Fruit fly (Drosophila melanogaster) whole organism, embryonic: Measurements from ENCODE around the gene Ir75d.

ENCODE experiments used
- Blimp-1 ChIP-seq: fragments of 200-800 bp; sonication (Bioruptor generic); optimal IDR thresholded peaks from 3 replicates; lab custom pipeline; 2018; ENCODE audit warnings: missing biosample characterization, missing genetic modification characterization, mild to moderate bottlenecking, moderate library complexity, missing genetic modification reagents
- C15 ChIP-seq: fragments of 200-800 bp; sonication (Bioruptor generic); IDR thresholded peaks from 3 replicates; pipeline ENCODE4 v1.3.6; 2022; ENCODE audit warnings: missing biosample characterization, missing genetic modification characterization
- CG10431 ChIP-seq: fragments of 200-800 bp; sonication (Bioruptor generic); optimal IDR thresholded peaks from 3 replicates; lab custom pipeline; 2018; ENCODE audit warnings: missing biosample characterization, mild to moderate bottlenecking, missing genetic modification characterization
- CG12659 ChIP-seq: fragments of 200-800 bp; sonication (Bioruptor generic); optimal IDR thresholded peaks from 3 replicates; lab custom pipeline; 2017; ENCODE audit warnings: mild to moderate bottlenecking, missing biosample characterization, missing genetic modification reagents, missing genetic modification characterization
- CG12744 ChIP-seq: fragments of 200-800 bp; sonication (Bioruptor generic); optimal IDR thresholded peaks from 2 replicates; lab custom pipeline; 2016; ENCODE audit warnings: missing biosample characterization, missing genetic modification characterization
- CG13287 ChIP-seq: fragments of 200-800 bp; sonication (Bioruptor generic); IDR thresholded peaks from 2 replicates; pipeline ENCODE4 v1.3.6; 2022; ENCODE audit warnings: missing biosample characterization, missing genetic modification characterization; ENCODE audit not compliant: partially characterized antibody
- CG15601 ChIP-seq: fragments of 200-800 bp; sonication (Bioruptor generic); optimal IDR thresholded peaks from 3 replicates; lab custom pipeline; 2019; ENCODE audit warnings: missing biosample characterization, mild to moderate bottlenecking, missing genetic modification characterization, moderate library complexity
- CG15696 ChIP-seq: fragments of 200-800 bp; sonication (Bioruptor generic); optimal IDR thresholded peaks from 2 replicates; lab custom pipeline; 2019; ENCODE audit warnings: missing biosample characterization, mild to moderate bottlenecking, missing genetic modification characterization, moderate library complexity
- CG2889 ChIP-seq: fragments of 200-800 bp; sonication (Bioruptor generic); IDR thresholded peaks from 3 replicates; pipeline ENCODE4 v1.3.6; 2022; ENCODE audit warnings: missing biosample characterization, missing genetic modification characterization
- CG3281 ChIP-seq: fragments of 200-800 bp; sonication (Bioruptor generic); optimal IDR thresholded peaks from 3 replicates; lab custom pipeline; 2017; ENCODE audit warnings: missing biosample characterization, mild to moderate bottlenecking, missing genetic modification characterization
- CG3407 ChIP-seq: fragments of 200-800 bp; sonication (Bioruptor generic); optimal IDR thresholded peaks from 2 replicates; lab custom pipeline; 2018; ENCODE audit warnings: missing biosample characterization, mild to moderate bottlenecking, missing genetic modification characterization
- CG4328 ChIP-seq: fragments of 200-800 bp; sonication (Bioruptor generic); optimal IDR thresholded peaks from 3 replicates; lab custom pipeline; 2017; ENCODE audit warnings: missing biosample characterization, missing genetic modification reagents, missing genetic modification characterization
- CG4820 ChIP-seq: fragments of 200-800 bp; sonication (Bioruptor generic); optimal IDR thresholded peaks from 3 replicates; lab custom pipeline; 2016; ENCODE audit warnings: missing biosample characterization, missing genetic modification characterization
- CG6765 ChIP-seq: fragments of 200-800 bp; sonication (Bioruptor generic); optimal IDR thresholded peaks from 3 replicates; lab custom pipeline; 2017; ENCODE audit warnings: missing biosample characterization, mild to moderate bottlenecking, missing genetic modification characterization
- CG7556 ChIP-seq: fragments of 200-800 bp; sonication (Bioruptor generic); optimal IDR thresholded peaks from 2 replicates; lab custom pipeline; 2017; ENCODE audit warnings: missing biosample characterization, mild to moderate bottlenecking, missing genetic modification characterization
- CG7987 ChIP-seq: fragments of 200-800 bp; sonication (Bioruptor generic); optimal IDR thresholded peaks from 2 replicates; lab custom pipeline; 2018; ENCODE audit warnings: missing biosample characterization, mild to moderate bottlenecking, missing genetic modification characterization, moderate library complexity
- CG8290 ChIP-seq, 3 experiments: fragments of 200-800 bp; sonication (Bioruptor generic); optimal IDR thresholded peaks; 2 replicates each; lab custom pipeline; 2016 to 2019; ENCODE audit warnings: missing biosample characterization in 3 of 3, missing genetic modification characterization in 3 of 3, mild to moderate bottlenecking in 2 of 3, moderate library complexity in 1 of 3
- CG8388 ChIP-seq: fragments of 200-800 bp; sonication (Bioruptor generic); optimal IDR thresholded peaks from 2 replicates; lab custom pipeline; 2019; ENCODE audit warnings: missing biosample characterization, mild to moderate bottlenecking, missing genetic modification characterization, moderate library complexity
- CG8765 ChIP-seq: fragments of 200-800 bp; sonication (Bioruptor generic); IDR thresholded peaks from 2 replicates; pipeline ENCODE4 v1.3.6; 2022; ENCODE audit warnings: missing biosample characterization, missing genetic modification characterization
- CG9727 ChIP-seq: fragments of 200-800 bp; sonication (Bioruptor generic); optimal IDR thresholded peaks from 3 replicates; lab custom pipeline; 2017; ENCODE audit warnings: missing biosample characterization, mild to moderate bottlenecking, missing genetic modification characterization
- Drgx ChIP-seq: fragments of 200-800 bp; sonication (Bioruptor generic); IDR thresholded peaks from 2 replicates; pipeline ENCODE4 v1.3.6; 2022; ENCODE audit warnings: missing biosample characterization, missing genetic modification characterization
- ERR ChIP-seq: fragments of 200-800 bp; sonication (Bioruptor generic); optimal IDR thresholded peaks from 2 replicates; lab custom pipeline; 2016; ENCODE audit warnings: missing biosample characterization, missing genetic modification characterization
- Elba2 ChIP-seq: fragments of 200-800 bp; sonication (Bioruptor generic); optimal IDR thresholded peaks from 3 replicates; lab custom pipeline; 2016; ENCODE audit warnings: missing biosample characterization, missing genetic modification characterization
- H15 ChIP-seq: fragments of 200-800 bp; sonication (Bioruptor generic); IDR thresholded peaks from 3 replicates; pipeline ENCODE4 v1.3.6; 2022; ENCODE audit warnings: missing biosample characterization, missing genetic modification characterization
- H2.0 ChIP-seq: fragments of 200-800 bp; sonication (Bioruptor generic); IDR thresholded peaks from 2 replicates; pipeline ENCODE4 v1.3.6; 2022; ENCODE audit warnings: missing biosample characterization, missing genetic modification characterization
- Hr3 ChIP-seq: fragments of 200-800 bp; sonication (Bioruptor generic); optimal IDR thresholded peaks from 3 replicates; lab custom pipeline; 2016; ENCODE audit warnings: missing biosample characterization, missing genetic modification characterization
- Side ChIP-seq: fragments of 200-800 bp; sonication (Bioruptor generic); optimal IDR thresholded peaks from 2 replicates; lab custom pipeline; 2016; ENCODE audit warnings: missing biosample characterization, missing genetic modification characterization
- Spps ChIP-seq: fragments of 200-800 bp; sonication (Bioruptor generic); optimal IDR thresholded peaks from 2 replicates; lab custom pipeline; 2018; ENCODE audit warnings: missing biosample characterization, mild to moderate bottlenecking, missing genetic modification characterization
- Ssrp ChIP-seq: fragments of 200-800 bp; sonication (Bioruptor generic); optimal IDR thresholded peaks from 2 replicates; lab custom pipeline; 2018; ENCODE audit warnings: missing biosample characterization, mild to moderate bottlenecking, missing genetic modification characterization, moderate library complexity
- Xrp1 ChIP-seq: fragments of 200-800 bp; sonication (Bioruptor generic); IDR thresholded peaks from 2 replicates; pipeline ENCODE4 v1.3.6; 2022; ENCODE audit warnings: missing biosample characterization, missing genetic modification characterization
- aop ChIP-seq: fragments of 200-800 bp; sonication (Bioruptor generic); IDR thresholded peaks from 2 replicates; pipeline ENCODE4 v1.3.6; 2022; ENCODE audit warnings: missing biosample characterization, missing genetic modification characterization
- ato ChIP-seq: fragments of 200-800 bp; sonication (Bioruptor generic); IDR thresholded peaks from 2 replicates; pipeline ENCODE4 v1.3.6; 2022; ENCODE audit warnings: missing biosample characterization, missing genetic modification characterization; ENCODE audit not compliant: partially characterized antibody
- btn ChIP-seq: fragments of 200-800 bp; sonication (Bioruptor generic); optimal IDR thresholded peaks from 2 replicates; lab custom pipeline; 2016; ENCODE audit warnings: missing biosample characterization, missing genetic modification characterization
- chn ChIP-seq: fragments of 200-800 bp; sonication (Bioruptor generic); optimal IDR thresholded peaks from 2 replicates; lab custom pipeline; 2016; ENCODE audit warnings: missing biosample characterization, missing genetic modification characterization
- da ChIP-seq: fragments of 200-800 bp; sonication (Bioruptor generic); optimal IDR thresholded peaks from 2 replicates; lab custom pipeline; 2016; ENCODE audit warnings: missing biosample characterization, missing genetic modification characterization
- dimm ChIP-seq: fragments of 200-800 bp; sonication (Bioruptor generic); IDR thresholded peaks from 2 replicates; pipeline ENCODE4 v1.3.6; 2022; ENCODE audit warnings: missing biosample characterization, missing genetic modification characterization
- dmrt99B ChIP-seq: fragments of 200-800 bp; sonication (Bioruptor generic); optimal IDR thresholded peaks from 2 replicates; lab custom pipeline; 2018; ENCODE audit warnings: missing biosample characterization, mild to moderate bottlenecking, missing genetic modification characterization, moderate library complexity
- emc ChIP-seq: fragments of 200-800 bp; sonication (Bioruptor generic); optimal IDR thresholded peaks from 2 replicates; lab custom pipeline; 2016; ENCODE audit warnings: missing biosample characterization, missing genetic modification characterization
- eyg ChIP-seq: fragments of 200-800 bp; sonication (Bioruptor generic); optimal IDR thresholded peaks from 3 replicates; lab custom pipeline; 2016; ENCODE audit warnings: missing biosample characterization, missing genetic modification characterization
- gsb ChIP-seq: fragments of 200-800 bp; sonication (Bioruptor generic); IDR thresholded peaks from 2 replicates; pipeline ENCODE4 v1.3.6; 2022; ENCODE audit warnings: missing biosample characterization, missing genetic modification characterization
- jing ChIP-seq: fragments of 200-800 bp; sonication (Bioruptor generic); optimal IDR thresholded peaks from 2 replicates; lab custom pipeline; 2018; ENCODE audit warnings: missing biosample characterization, mild to moderate bottlenecking, missing genetic modification characterization
- knrl ChIP-seq: fragments of 200-800 bp; sonication (Bioruptor generic); IDR thresholded peaks from 3 replicates; pipeline ENCODE4 v1.3.6; 2022; ENCODE audit warnings: missing biosample characterization, missing genetic modification characterization; ENCODE audit not compliant: partially characterized antibody
- lab ChIP-seq: fragments of 200-800 bp; sonication (Bioruptor generic); optimal IDR thresholded peaks from 3 replicates; lab custom pipeline; 2017; ENCODE audit warnings: missing biosample characterization, missing genetic modification characterization, mild to moderate bottlenecking, moderate library complexity, missing genetic modification reagents
- luna ChIP-seq: fragments of 200-800 bp; sonication (Bioruptor generic); optimal IDR thresholded peaks from 2 replicates; lab custom pipeline; 2016; ENCODE audit warnings: missing biosample characterization, missing genetic modification characterization
- p53 ChIP-seq: fragments of 200-800 bp; sonication (Bioruptor generic); optimal IDR thresholded peaks from 2 replicates; lab custom pipeline; 2016; ENCODE audit warnings: missing biosample characterization, missing genetic modification characterization
- pita ChIP-seq: fragments of 200-800 bp; sonication (Bioruptor generic); optimal IDR thresholded peaks from 2 replicates; lab custom pipeline; 2017; ENCODE audit warnings: missing biosample characterization, mild to moderate bottlenecking, missing genetic modification characterization
- sens-2 ChIP-seq: fragments of 200-800 bp; sonication (Bioruptor generic); IDR thresholded peaks from 2 replicates; pipeline ENCODE4 v1.3.6; 2022; ENCODE audit warnings: missing biosample characterization, missing genetic modification characterization
- slbo ChIP-seq: fragments of 200-800 bp; sonication (Bioruptor generic); IDR thresholded peaks from 2 replicates; pipeline ENCODE4 v1.3.6; 2022; ENCODE audit warnings: missing biosample characterization, missing genetic modification characterization
- zen ChIP-seq: fragments of 200-800 bp; sonication (Bioruptor generic); optimal IDR thresholded peaks from 3 replicates; lab custom pipeline; 2018; ENCODE audit warnings: missing biosample characterization, mild to moderate bottlenecking, missing genetic modification characterization, moderate library complexity

The Ir75d gene

dm6 chr3L:18869035-18869826 lies 41.8 kb downstream of the Ir75d start, which contains the start of gene Grx1 (continued):
- TF ChIP-seq knrl (no peak), Spps (peak; percentile 20), CG8388 (GFP tag; lab: Kevin White, UChicago) (peak; percentile 29), pita (GFP tag; lab: Kevin White, UChicago) (no peak), CG3281 (peak; percentile 55), jing (GFP tag; lab: Kevin White, UChicago) (peak; percentile 14), CG2889 (GFP tag; lab: Robert Waterston, UW) (no peak), CG12744 (GFP tag; lab: Kevin White, UChicago) (no peak), CG7987 (GFP tag; lab: Kevin White, UChicago) (no peak), H15 (GFP tag; lab: Robert Waterston, UW) (no peak), CG7556 (GFP tag; lab: Kevin White, UChicago) (peak; percentile 52), zen (tag; lab: Kevin White, UChicago) (peak; percentile 14), CG4328 (GFP tag; lab: Kevin White, UChicago) (peak; percentile 43), H2.0 (GFP tag; lab: Robert Waterston, UW) (0 out of 2 replicates have a peak, but pooled peaks have one; percentile 20), dmrt99B (tag; lab: Kevin White, UChicago) (peak; percentile 53), Xrp1 (peak; percentile 57), btn (no peak), CG8765 (GFP tag; lab: Robert Waterston, UW) (no peak), lab (GFP tag; lab: Kevin White, UChicago) (peak; percentile 70), CG9727 (GFP tag; lab: Kevin White, UChicago) (peak; percentile 49), sens-2 (no peak), CG12659 (peak; percentile 73), Hr3 (peak; percentile 49), eyg (GFP tag; lab: Kevin White, UChicago) (no peak)
- TF ChIP-seq, all 482 proteins: peak for 233

dm6 chr3L:18867521-18867920 lies 43.5 kb downstream of the Ir75d start, which contains the start of gene Dysb:
Gene Dysb (plus strand): TSS chr3L:18867771.
- TF ChIP-seq aop (GFP tag; lab: Robert Waterston, UW) (peak; percentile 74), Side (GFP tag; lab: Kevin White, UChicago) (peak; percentile 66), emc (no peak), Elba2 (GFP tag; lab: Kevin White, UChicago) (peak; percentile 44), da (GFP tag; lab: Kevin White, UChicago) (peak; percentile 5), CG3407 (GFP tag; lab: Kevin White, UChicago) (peak; percentile 75), ato (GFP tag; lab: Robert Waterston, UW) (no peak), CG6765 (GFP tag; lab: Kevin White, UChicago) (peak; percentile 79), CG10431 (GFP tag; lab: Kevin White, UChicago) (peak; percentile 77), ERR (GFP tag; lab: Kevin White, UChicago) (no peak), Ssrp (tag; lab: Kevin White, UChicago) (peak; percentile 83), CG12744 (GFP tag; lab: Kevin White, UChicago) (peak; percentile 65), CG15696 (tag; lab: Kevin White, UChicago) (peak; percentile 67), C15 (GFP tag; lab: Robert Waterston, UW) (peak; percentile 70; the same call in 1 of the 3 replicates), gsb (GFP tag; lab: Robert Waterston, UW) (peak; percentile 75), Drgx (GFP tag; lab: Robert Waterston, UW) (peak; percentile 92), luna (GFP tag; lab: Kevin White, UChicago) (peak; percentile 22), dimm (GFP tag; lab: Robert Waterston, UW) (peak; percentile 60), CG13287 (peak; percentile 63), chn (GFP tag; lab: Kevin White, UChicago) (peak; percentile 67), slbo (GFP tag; lab: Robert Waterston, UW) (peak; percentile 95), CG8290 (GFP tag; optimal IDR thresholded peaks at IDR 0.05; lab: Kevin White, UChicago) (peak; percentile 33), CG8290 (tag; optimal IDR thresholded peaks at IDR 0.05; lab: Kevin White, UChicago) (peak in 1 of 2 experiments; percentile 85), CG4820 (GFP tag; lab: Kevin White, UChicago) (peak; percentile 63), CG15601 (peak; percentile 86), p53 (GFP tag; lab: Kevin White, UChicago) (no peak), Blimp-1 (peak; percentile 88)
